Fruit fly (Drosophila melanogaster) whole organism, embryonic: ENCODE measurements around the gene twr.
A peak's percentile ranks its signal among the peaks of the same experiment; 100 is the strongest.

Source experiments
- ATbp ChIP-seq: fragments of 200-800 bp; sonication (Bioruptor generic); optimal IDR thresholded peaks from 2 replicates; lab custom pipeline; 2017; ENCODE audit warnings: missing biosample characterization, mild to moderate bottlenecking, missing genetic modification characterization, missing genetic modification reagents
- C15 ChIP-seq: fragments of 200-800 bp; sonication (Bioruptor generic); IDR thresholded peaks from 3 replicates; pipeline ENCODE4 v1.3.6; 2022; ENCODE audit warnings: missing biosample characterization, missing genetic modification characterization
- CG12219 ChIP-seq: fragments of 200-800 bp; sonication (Bioruptor generic); optimal IDR thresholded peaks from 3 replicates; lab custom pipeline; 2018; ENCODE audit warnings: missing biosample characterization, mild to moderate bottlenecking, missing genetic modification characterization
- CG12236 ChIP-seq: fragments of 200-800 bp; sonication (Bioruptor generic); optimal IDR thresholded peaks from 2 replicates; lab custom pipeline; 2016; ENCODE audit warnings: missing biosample characterization, missing genetic modification characterization
- CG13287 ChIP-seq: fragments of 200-800 bp; sonication (Bioruptor generic); IDR thresholded peaks from 2 replicates; pipeline ENCODE4 v1.3.6; 2022; ENCODE audit warnings: missing biosample characterization, missing genetic modification characterization; ENCODE audit not compliant: partially characterized antibody
- CG13424 ChIP-seq: fragments of 200-800 bp; sonication (Bioruptor generic); optimal IDR thresholded peaks from 2 replicates; lab custom pipeline; 2019; ENCODE audit warnings: missing biosample characterization, mild to moderate bottlenecking, missing genetic modification characterization, moderate library complexity
- CG13624 ChIP-seq: fragments of 200-800 bp; sonication (Bioruptor generic); optimal IDR thresholded peaks from 2 replicates; lab custom pipeline; 2016; ENCODE audit warnings: missing biosample characterization, missing genetic modification characterization
- CG13894 ChIP-seq: fragments of 200-800 bp; sonication (Bioruptor generic); optimal IDR thresholded peaks from 3 replicates; lab custom pipeline; 2018; ENCODE audit warnings: missing biosample characterization, mild to moderate bottlenecking, missing genetic modification characterization, moderate library complexity
- CG17802 ChIP-seq: fragments of 200-800 bp; sonication (Bioruptor generic); optimal IDR thresholded peaks from 2 replicates; lab custom pipeline; 2018; ENCODE audit warnings: missing biosample characterization, mild to moderate bottlenecking, missing genetic modification characterization, moderate library complexity
- CG18476 ChIP-seq: fragments of 200-800 bp; sonication (Bioruptor generic); optimal IDR thresholded peaks from 2 replicates; lab custom pipeline; 2016; ENCODE audit warnings: missing biosample characterization, mild to moderate bottlenecking, missing genetic modification characterization
- CG18619 ChIP-seq: fragments of 200-800 bp; sonication (Bioruptor generic); optimal IDR thresholded peaks from 3 replicates; lab custom pipeline; 2017; ENCODE audit warnings: missing biosample characterization, mild to moderate bottlenecking, missing genetic modification characterization
- CG2199 ChIP-seq: fragments of 200-800 bp; sonication (Bioruptor generic); IDR thresholded peaks from 3 replicates; pipeline ENCODE4 v1.3.6; 2022; ENCODE audit warnings: missing biosample characterization, missing genetic modification characterization
- CG30020 ChIP-seq: fragments of 200-800 bp; optimal IDR thresholded peaks from 2 replicates; lab custom pipeline; 2019; ENCODE audit warnings: missing biosample characterization, mild to moderate bottlenecking, missing genetic modification characterization, moderate library complexity
- CG32767 ChIP-seq: fragments of 200-800 bp; sonication (Bioruptor generic); IDR thresholded peaks from 2 replicates; pipeline ENCODE4 v1.3.6; 2022; ENCODE audit warnings: missing biosample characterization, missing genetic modification characterization
- CG33557 ChIP-seq: fragments of 200-800 bp; sonication (Bioruptor generic); optimal IDR thresholded peaks from 2 replicates; lab custom pipeline; 2019; ENCODE audit warnings: missing biosample characterization, mild to moderate bottlenecking, missing genetic modification characterization, moderate library complexity
- CG4707 ChIP-seq: fragments of 200-800 bp; sonication (Bioruptor generic); optimal IDR thresholded peaks from 2 replicates; lab custom pipeline; 2018; ENCODE audit warnings: missing biosample characterization, mild to moderate bottlenecking, missing genetic modification characterization, moderate library complexity
- CG4730 ChIP-seq: fragments of 200-800 bp; sonication (Bioruptor generic); IDR thresholded peaks from 2 replicates; pipeline ENCODE4 v1.3.6; 2022; ENCODE audit warnings: missing biosample characterization, missing genetic modification characterization
- CG6175 ChIP-seq: fragments of 200-800 bp; sonication (Bioruptor generic); IDR thresholded peaks from 3 replicates; pipeline ENCODE4 v1.3.6; 2022; ENCODE audit warnings: missing biosample characterization, missing genetic modification characterization
- CG6254 ChIP-seq: fragments of 200-800 bp; sonication (Bioruptor generic); optimal IDR thresholded peaks from 3 replicates; lab custom pipeline; 2017; ENCODE audit warnings: mild to moderate bottlenecking, missing biosample characterization, missing genetic modification reagents, missing genetic modification characterization
- CG7987 ChIP-seq: fragments of 200-800 bp; sonication (Bioruptor generic); optimal IDR thresholded peaks from 2 replicates; lab custom pipeline; 2018; ENCODE audit warnings: missing biosample characterization, mild to moderate bottlenecking, missing genetic modification characterization, moderate library complexity
- Camta ChIP-seq: fragments of 200-800 bp; sonication (Bioruptor generic); optimal IDR thresholded peaks from 2 replicates; lab custom pipeline; 2016; ENCODE audit warnings: missing biosample characterization, missing genetic modification characterization
- Ets97D ChIP-seq: fragments of 200-800 bp; sonication (Bioruptor generic); optimal IDR thresholded peaks from 3 replicates; lab custom pipeline; 2016; ENCODE audit warnings: missing biosample characterization, missing genetic modification characterization
- Gsc ChIP-seq: fragments of 200-800 bp; sonication (Bioruptor generic); IDR thresholded peaks from 2 replicates; pipeline ENCODE4 v1.3.6; 2022; ENCODE audit warnings: missing biosample characterization, missing genetic modification characterization
- Gug ChIP-seq: fragments of 200-800 bp; sonication (Bioruptor generic); IDR thresholded peaks from 4 replicates; pipeline ENCODE4 v1.3.6; 2022; ENCODE audit warnings: missing biosample characterization, missing genetic modification characterization
- Optix ChIP-seq: fragments of 200-800 bp; sonication (Bioruptor generic); IDR thresholded peaks from 3 replicates; pipeline ENCODE4 v1.3.6; 2022; ENCODE audit warnings: missing biosample characterization, missing genetic modification characterization
- PHDP ChIP-seq: fragments of 200-800 bp; sonication (Bioruptor generic); optimal IDR thresholded peaks from 3 replicates; lab custom pipeline; 2018; ENCODE audit warnings: missing biosample characterization, mild to moderate bottlenecking, missing genetic modification characterization, moderate library complexity
- Sry-β ChIP-seq: fragments of 200-800 bp; sonication (Bioruptor generic); optimal IDR thresholded peaks from 2 replicates; lab custom pipeline; 2018; ENCODE audit warnings: missing biosample characterization, mild to moderate bottlenecking, missing genetic modification characterization, moderate library complexity
- Trl ChIP-seq, 3 experiments: fragments of >200 bp in 2 of 3; fragments of 200-800 bp in 1 of 3; sonication (Bioruptor generic) in 1 of 3; optimal IDR thresholded peaks; 2 replicates in 1 of 3; 3 replicates in 2 of 3; lab custom pipeline; 2016 to 2017; ENCODE audit warnings: missing biosample characterization in 1 of 3, missing genetic modification characterization in 1 of 3
- aop ChIP-seq: fragments of 200-800 bp; sonication (Bioruptor generic); IDR thresholded peaks from 2 replicates; pipeline ENCODE4 v1.3.6; 2022; ENCODE audit warnings: missing biosample characterization, missing genetic modification characterization
- ase ChIP-seq: fragments of 200-800 bp; sonication (Bioruptor generic); IDR thresholded peaks from 3 replicates; pipeline ENCODE4 v1.3.6; 2022; ENCODE audit warnings: missing biosample characterization, missing genetic modification characterization
- caup ChIP-seq: fragments of 200-800 bp; sonication (Bioruptor generic); optimal IDR thresholded peaks from 3 replicates; lab custom pipeline; 2017; ENCODE audit warnings: missing biosample characterization, mild to moderate bottlenecking, missing genetic modification characterization, moderate library complexity; ENCODE audit not compliant: severe bottlenecking
- ci ChIP-seq: fragments of 200-800 bp; sonication (Bioruptor generic); IDR thresholded peaks from 3 replicates; pipeline ENCODE4 v1.3.6; 2022; ENCODE audit warnings: missing biosample characterization, missing genetic modification characterization
- corto ChIP-seq: fragments of 200-800 bp; sonication (Bioruptor generic); optimal IDR thresholded peaks from 2 replicates; lab custom pipeline; 2016; ENCODE audit warnings: missing biosample characterization, mild to moderate bottlenecking, missing genetic modification characterization, moderate library complexity
- crp ChIP-seq, 2 experiments: fragments of 200-800 bp; sonication (Bioruptor generic); optimal IDR thresholded peaks; 2 replicates in 1 of 2; 3 replicates in 1 of 2; lab custom pipeline; 2017; ENCODE audit warnings: missing biosample characterization in 2 of 2, missing genetic modification characterization in 2 of 2, mild to moderate bottlenecking in 1 of 2, moderate library complexity in 1 of 2
- en ChIP-seq: fragments of 200-800 bp; sonication (Bioruptor generic); optimal IDR thresholded peaks from 2 replicates; lab custom pipeline; 2016; ENCODE audit warnings: missing biosample characterization, missing genetic modification characterization
- eyg ChIP-seq: fragments of 200-800 bp; sonication (Bioruptor generic); optimal IDR thresholded peaks from 3 replicates; lab custom pipeline; 2016; ENCODE audit warnings: missing biosample characterization, missing genetic modification characterization
- gce ChIP-seq: fragments of 200-800 bp; sonication (Bioruptor generic); IDR thresholded peaks from 3 replicates; pipeline ENCODE4 v1.3.6; 2022; ENCODE audit warnings: missing biosample characterization, missing genetic modification characterization
- gro ChIP-seq: fragments of 200-800 bp; sonication (Bioruptor generic); optimal IDR thresholded peaks from 2 replicates; lab custom pipeline; 2016; ENCODE audit warnings: missing biosample characterization, missing genetic modification characterization
- lmd ChIP-seq: fragments of 200-800 bp; sonication (Bioruptor generic); IDR thresholded peaks from 2 replicates; pipeline ENCODE4 v1.3.6; 2022; ENCODE audit warnings: missing biosample characterization, missing genetic modification characterization
- nmo ChIP-seq: fragments of 200-800 bp; sonication (Bioruptor generic); optimal IDR thresholded peaks from 2 replicates; lab custom pipeline; 2018; ENCODE audit warnings: missing biosample characterization, mild to moderate bottlenecking, missing genetic modification characterization, moderate library complexity
- pan ChIP-seq, 4 experiments: fragments of >200 bp in 3 of 4; fragments of 200-800 bp in 1 of 4; sonication (Bioruptor generic) in 1 of 4; optimal IDR thresholded peaks in 3 of 4; IDR thresholded peaks in 1 of 4; 2 replicates each; pipeline versions ENCODE4 v1.3.6 to Lab custom; 2017 to 2022; ENCODE audit warnings: missing biosample characterization in 2 of 4, missing genetic modification characterization in 2 of 4, mixed read lengths in 1 of 4
- pfk ChIP-seq: fragments of 200-800 bp; sonication (Bioruptor generic); optimal IDR thresholded peaks from 2 replicates; lab custom pipeline; 2018; ENCODE audit warnings: missing biosample characterization, mild to moderate bottlenecking, missing genetic modification characterization, moderate library complexity
- pros ChIP-seq: fragments of 200-800 bp; sonication (Bioruptor generic); optimal IDR thresholded peaks from 3 replicates; lab custom pipeline; 2019; ENCODE audit warnings: missing biosample characterization, mild to moderate bottlenecking, missing genetic modification characterization, moderate library complexity
- pum ChIP-seq: fragments of 200-800 bp; sonication (Bioruptor generic); optimal IDR thresholded peaks from 2 replicates; lab custom pipeline; 2016; ENCODE audit warnings: missing biosample characterization, missing genetic modification characterization
- row ChIP-seq: fragments of 200-800 bp; sonication (Bioruptor generic); IDR thresholded peaks from 3 replicates; pipeline ENCODE4 v1.3.6; 2022; ENCODE audit warnings: missing biosample characterization, missing genetic modification characterization
- sug ChIP-seq: fragments of 200-800 bp; optimal IDR thresholded peaks from 2 replicates; lab custom pipeline; 2019; ENCODE audit warnings: missing biosample characterization, mild to moderate bottlenecking, missing genetic modification characterization, moderate library complexity
- usp ChIP-seq: fragments of >200 bp; optimal IDR thresholded peaks from 2 replicates; lab custom pipeline; 2017; ENCODE audit warnings: missing biosample characterization, missing genetic modification characterization

twr gene

dm6 chr3R:6657278-6658246 is at the start of gene twr, which contains the start of gene CG1307:
Gene twr (plus strand): TSS chr3R:6657882.
Gene CG1307 (minus strand): TSS chr3R:6657442.
- TF ChIP-seq aop (GFP tag; lab: Robert Waterston, UW): no peak
- TF ChIP-seq CG18619 (GFP tag; lab: Kevin White, UChicago): no peak
- TF ChIP-seq CG30020: no peak
- TF ChIP-seq ci (GFP tag; lab: Robert Waterston, UW): peak; percentile 71; the same call in 1 of the 3 replicates
- TF ChIP-seq CG2199: no peak
- TF ChIP-seq CG7987 (GFP tag; lab: Kevin White, UChicago): peak; percentile 5
- TF ChIP-seq CG17802 (tag; lab: Kevin White, UChicago): peak; percentile 13
- no peak for TF ChIP-seq pfk
- no peak for TF ChIP-seq CG6254 (GFP tag; lab: Kevin White, UChicago)
- TF ChIP-seq CG33557 (GFP tag; lab: Kevin White, UChicago): peak; percentile 41
- TF ChIP-seq CG4730 (GFP tag; lab: Robert Waterston, UW): no peak
- TF ChIP-seq sug: no peak
- peak; percentile 20; the same call in 1 of the 2 replicates for TF ChIP-seq CG13287 (GFP tag; lab: Robert Waterston, UW)
- no peak for TF ChIP-seq en
- TF ChIP-seq pum (GFP tag; lab: Kevin White, UChicago): no peak
- no peak for TF ChIP-seq CG32767 (GFP tag; lab: Robert Waterston, UW)
- no peak for TF ChIP-seq PHDP
- TF ChIP-seq CG13424: peak; percentile 59
- TF ChIP-seq gro (GFP tag; lab: Kevin White, UChicago): no peak
- no peak for TF ChIP-seq eyg (GFP tag; lab: Kevin White, UChicago)
- TF ChIP-seq usp (GFP tag; lab: Kevin White, UChicago): no peak
- TF ChIP-seq CG13894: no peak
- TF ChIP-seq Trl (optimal IDR thresholded peaks at IDR 0.05; lab: Kevin White, UChicago): no peak
- no peak for TF ChIP-seq Trl (GFP tag; optimal IDR thresholded peaks at IDR 0.05; lab: Kevin White, UChicago)
- TF ChIP-seq Gug (GFP tag; lab: Robert Waterston, UW): no peak
- TF ChIP-seq Optix (GFP tag; lab: Robert Waterston, UW): no peak
- no peak for TF ChIP-seq pan (optimal IDR thresholded peaks at IDR 0.05; lab: Kevin White, UChicago)
- TF ChIP-seq pan (GFP tag; optimal IDR thresholded peaks at IDR 0.05 in 1 of 2, IDR thresholded peaks at IDR 0.05 in 1 of 2): no peak
- no peak for TF ChIP-seq CG6175 (GFP tag; lab: Robert Waterston, UW)
- 0 out of 2 replicates have a peak, but pooled peaks have one; percentile 26 for TF ChIP-seq lmd (GFP tag; lab: Robert Waterston, UW)
- no peak for TF ChIP-seq pros (GFP tag; lab: Kevin White, UChicago)
- no peak for TF ChIP-seq Gsc (GFP tag; lab: Robert Waterston, UW)
- no peak for TF ChIP-seq CG12236 (GFP tag; lab: Kevin White, UChicago)
- no peak for TF ChIP-seq corto (GFP tag; lab: Kevin White, UChicago)
- no peak for TF ChIP-seq CG12219 (GFP tag; lab: Kevin White, UChicago)
- no peak for TF ChIP-seq ase (GFP tag; lab: Robert Waterston, UW)
- no peak for TF ChIP-seq C15 (GFP tag; lab: Robert Waterston, UW)
- no peak for TF ChIP-seq Sry-β (GFP tag; lab: Kevin White, UChicago)
- no peak for TF ChIP-seq CG18476 (GFP tag; lab: Kevin White, UChicago)
- TF ChIP-seq nmo (GFP tag; lab: Kevin White, UChicago): peak; percentile 62
- TF ChIP-seq Ets97D (GFP tag; lab: Kevin White, UChicago): peak; percentile 78
- no peak for TF ChIP-seq Camta (GFP tag; lab: Kevin White, UChicago)
- no peak for TF ChIP-seq CG13624 (GFP tag; lab: Kevin White, UChicago)
- TF ChIP-seq crp (GFP tag; optimal IDR thresholded peaks at IDR 0.05; lab: Kevin White, UChicago): peak in 1 of 2 experiments; percentile 52
- no peak for TF ChIP-seq CG4707
- no peak for TF ChIP-seq ATbp (GFP tag; lab: Kevin White, UChicago)
- TF ChIP-seq caup (GFP tag; lab: Kevin White, UChicago): no peak
- TF ChIP-seq gce (GFP tag; lab: Robert Waterston, UW): no peak
- TF ChIP-seq row (GFP tag; lab: Robert Waterston, UW): peak; percentile 55
